Worm (Caenorhabditis elegans): ENCODE data around the gene pitr-5.

Gene pitr-5

DNA sequence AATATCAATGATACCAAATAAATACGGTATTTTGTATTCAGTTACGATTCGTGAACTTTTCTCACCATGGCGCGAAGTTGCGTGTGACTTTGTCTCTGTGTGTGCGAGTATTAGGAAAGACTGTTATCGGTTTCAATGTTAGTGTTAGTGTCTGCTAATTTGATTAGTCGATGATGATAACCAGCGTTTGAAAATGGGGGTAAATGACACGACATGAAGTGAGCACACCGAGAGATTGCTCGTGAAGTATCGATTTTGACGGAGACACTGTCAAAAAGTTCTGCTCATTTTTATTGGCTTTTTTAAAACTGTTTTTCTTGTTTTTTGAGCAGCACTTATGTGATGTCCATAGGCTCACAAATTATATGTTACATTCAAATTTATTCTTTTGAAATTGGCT lies 13.8 kb downstream of the pitr-5 start (continued):
- TF ChIP-seq let-607 (tag; optimal IDR thresholded peaks at IDR 0.05), result peak; percentile 46 to 68
- peak; percentile 39; the same call in 1 of the 2 replicates for TF ChIP-seq pbrm-1 (GFP tag; IDR thresholded peaks at IDR 0.05)
- no peak for TF ChIP-seq rec-8 (tag; optimal IDR thresholded peaks at IDR 0.05)
- TF ChIP-seq lag-1 (GFP tag; IDR thresholded peaks at IDR 0.05), result no peak
- TF ChIP-seq athp-1 (tag; optimal IDR thresholded peaks at IDR 0.05), result no peak
- no peak for TF ChIP-seq egrh-3 (GFP tag; IDR thresholded peaks at IDR 0.05)
- peak; percentile 82 for TF ChIP-seq hrde-1 (tag; optimal IDR thresholded peaks at IDR 0.05; ENCODE audit: borderline replicate concordance)
- peak; percentile 72 for TF ChIP-seq hsf-1 (GFP tag; IDR thresholded peaks at IDR 0.05)
- no peak for TF ChIP-seq rcor-1 (GFP tag; IDR thresholded peaks at IDR 0.05)
- no peak for TF ChIP-seq snpc-4 (GFP tag; optimal IDR thresholded peaks at IDR 0.05)
- TF ChIP-seq snpc-4 (tag; optimal IDR thresholded peaks at IDR 0.05), result peak in 2 of 4 experiments; percentile 6 to 46
- TF ChIP-seq lsy-27 (tag; optimal IDR thresholded peaks at IDR 0.05; ENCODE audit: borderline replicate concordance, insufficient read depth), result no peak
- peak; percentile 50; the same call in 1 of the 2 replicates for TF ChIP-seq lin-26 (GFP tag; IDR thresholded peaks at IDR 0.05)
- peak; percentile 88 for TF ChIP-seq B0336.3 (GFP tag; IDR thresholded peaks at IDR 0.05)
- TF ChIP-seq zfh-2 (GFP tag; conservative IDR thresholded peaks at IDR 0.05), result no peak
- peak; percentile 35 for TF ChIP-seq lin-54 (GFP tag; optimal IDR thresholded peaks at IDR 0.05)
- TF ChIP-seq cebp-2 (GFP tag; IDR thresholded peaks at IDR 0.05), result no peak
- peak; percentile 71 for TF ChIP-seq tlf-1 (GFP tag; optimal IDR thresholded peaks at IDR 0.05)
- TF ChIP-seq ceh-40 (GFP tag; IDR thresholded peaks at IDR 0.05), result 0 out of 2 replicates have a peak, but pooled peaks have one; percentile 45
- no peak for TF ChIP-seq F22D6.2 (tag; optimal IDR thresholded peaks at IDR 0.05)
- TF ChIP-seq dpl-1 (GFP tag; optimal IDR thresholded peaks at IDR 0.05), result no peak
- no peak for TF ChIP-seq zim-3 (tag; optimal IDR thresholded peaks at IDR 0.05)
- TF ChIP-seq snpc-1.1 (tag; optimal IDR thresholded peaks at IDR 0.05; ENCODE audit: insufficient read depth), result peak; percentile 13
- TF ChIP-seq K12H6.12 (tag; optimal IDR thresholded peaks at IDR 0.05), result no peak
- TF ChIP-seq D2030.7 (GFP tag; IDR thresholded peaks at IDR 0.05), result no peak
- peak; percentile 40 for TF ChIP-seq atf-7 (tag; optimal IDR thresholded peaks at IDR 0.05)
- no peak for TF ChIP-seq C17E4.6 (GFP tag; IDR thresholded peaks at IDR 0.05)
- TF ChIP-seq F55B11.4 (tag; optimal IDR thresholded peaks at IDR 0.05; ENCODE audit: borderline replicate concordance, insufficient read depth), result no peak
- TF ChIP-seq sdz-38 (tag; optimal IDR thresholded peaks at IDR 0.05), result no peak
- TF ChIP-seq bed-1 (GFP tag; IDR thresholded peaks at IDR 0.05), result no peak

DNA sequence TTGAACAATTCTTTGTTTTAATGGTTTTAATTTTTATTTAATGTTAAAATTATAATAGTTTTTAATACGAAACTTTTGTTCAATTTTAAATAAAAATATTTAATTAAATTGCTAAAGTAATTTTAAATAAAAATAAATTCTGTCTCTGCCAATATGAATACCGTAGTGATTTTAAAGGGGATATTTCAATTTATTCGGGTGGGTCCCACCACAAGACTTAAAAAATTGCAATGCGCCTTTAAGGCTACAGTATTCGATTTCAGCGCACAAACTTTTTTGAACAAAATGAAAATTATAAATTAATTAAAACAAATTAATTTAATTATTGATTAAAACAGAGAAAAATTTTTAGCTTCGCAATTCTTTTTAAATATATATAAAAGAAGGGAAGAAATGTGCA lies 14.4 kb downstream of the pitr-5 start:
- TF ChIP-seq zim-3 (tag; optimal IDR thresholded peaks at IDR 0.05) (no peak), K11D2.4 (GFP tag; IDR thresholded peaks at IDR 0.05) (no peak), nfya-1 (tag; optimal IDR thresholded peaks at IDR 0.05; ENCODE audit: borderline replicate concordance, insufficient read depth) (no peak), attf-3 (GFP tag; conservative IDR thresholded peaks at IDR 0.05) (no peak), Y79H2A.3 (GFP tag; conservative IDR thresholded peaks at IDR 0.05) (no peak), bed-2 (GFP tag; IDR thresholded peaks at IDR 0.05) (no peak), egl-44 (GFP tag; IDR thresholded peaks at IDR 0.05) (no peak), efl-1 (GFP tag; optimal IDR thresholded peaks at IDR 0.05) (peak; percentile 7), tbp1 (GFP tag; optimal IDR thresholded peaks at IDR 0.05) (peak; percentile 31), ceh-91 (GFP tag; IDR thresholded peaks at IDR 0.05) (peak; percentile 51), let-526 (GFP tag; IDR thresholded peaks at IDR 0.05) (no peak), somi-1 (GFP tag; optimal IDR thresholded peaks at IDR 0.05) (no peak), T07F8.4 (tag; optimal IDR thresholded peaks at IDR 0.05) (no peak), lsl-1 (GFP tag; optimal IDR thresholded peaks at IDR 0.05) (peak; percentile 97), madf-8 (GFP tag; conservative IDR thresholded peaks at IDR 0.05) (peak; percentile 75), F23B12.7 (tag; optimal IDR thresholded peaks at IDR 0.05; ENCODE audit: insufficient read depth) (no peak), madf-6 (GFP tag; IDR thresholded peaks at IDR 0.05) (peak; percentile 93), hlh-26 (GFP tag; conservative IDR thresholded peaks at IDR 0.05) (no peak), F49E8.2 (tag; optimal IDR thresholded peaks at IDR 0.05; ENCODE audit: insufficient read depth) (no peak), nfyb-1 (GFP tag; IDR thresholded peaks at IDR 0.05) (no peak)
